Fruit fly (Drosophila melanogaster): ENCODE results near the gene CG3857.

CG3857 gene

dm6 chrX:1944245-1945114, 4.6 kb upstream of the CG3857 start (continued):
- TF ChIP-seq CG17612 (GFP tag; IDR thresholded peaks at IDR 0.05) = no peak
- TF ChIP-seq CG1024 (GFP tag; IDR thresholded peaks at IDR 0.05) = peak; percentile 42; the same call in 1 of the 2 replicates
- peak; percentile 9 for TF ChIP-seq cato (GFP tag; optimal IDR thresholded peaks at IDR 0.05; ENCODE audit: borderline replicate concordance)
- no peak for TF ChIP-seq usp (GFP tag; optimal IDR thresholded peaks at IDR 0.05)
- TF ChIP-seq chn (GFP tag; optimal IDR thresholded peaks at IDR 0.05) = peak; percentile 5
- no peak for TF ChIP-seq CG12236 (GFP tag; optimal IDR thresholded peaks at IDR 0.05)
- no peak for TF ChIP-seq grn (GFP tag; optimal IDR thresholded peaks at IDR 0.05)
- peak; percentile 26 for TF ChIP-seq tin (GFP tag; optimal IDR thresholded peaks at IDR 0.05)
- TF ChIP-seq Oli (tag; optimal IDR thresholded peaks at IDR 0.05) = peak; percentile 54
- no peak; the same call in 2 of the 3 replicates for TF ChIP-seq CG17361 (GFP tag; IDR thresholded peaks at IDR 0.05)
- TF ChIP-seq CG10462 (GFP tag; optimal IDR thresholded peaks at IDR 0.05) = no peak
- no peak for TF ChIP-seq CG6654 (GFP tag; optimal IDR thresholded peaks at IDR 0.05)
- TF ChIP-seq eve (GFP tag; optimal IDR thresholded peaks at IDR 0.05) = no peak
- peak; percentile 35; the same call in 1 of the 3 replicates for TF ChIP-seq CG11093 (GFP tag; IDR thresholded peaks at IDR 0.05)
- TF ChIP-seq gt (GFP tag; IDR thresholded peaks at IDR 0.05) = no peak
- peak; percentile 86 for TF ChIP-seq pros (GFP tag; optimal IDR thresholded peaks at IDR 0.05)
- TF ChIP-seq CG31365 (tag; optimal IDR thresholded peaks at IDR 0.05) = no peak
- no peak for TF ChIP-seq cas (GFP tag; IDR thresholded peaks at IDR 0.05)
- no peak for TF ChIP-seq Sry-β (GFP tag; optimal IDR thresholded peaks at IDR 0.05)
- TF ChIP-seq CG32772 (GFP tag; IDR thresholded peaks at IDR 0.05) = peak; percentile 45
- peak; percentile 31 for TF ChIP-seq CG12942 (GFP tag; optimal IDR thresholded peaks at IDR 0.05)
- TF ChIP-seq CG11247 (GFP tag; IDR thresholded peaks at IDR 0.05) = no peak
- TF ChIP-seq CG6683 (GFP tag; optimal IDR thresholded peaks at IDR 0.05) = no peak
- no peak for TF ChIP-seq CG11723 (GFP tag; optimal IDR thresholded peaks at IDR 0.05)
- TF ChIP-seq Bdp1 (GFP tag; optimal IDR thresholded peaks at IDR 0.05) = no peak
- peak; percentile 38 for TF ChIP-seq CG15269 (tag; optimal IDR thresholded peaks at IDR 0.05)
- no peak for TF ChIP-seq Asciz (GFP tag; optimal IDR thresholded peaks at IDR 0.05)
- no peak for TF ChIP-seq CG12659 (GFP tag; optimal IDR thresholded peaks at IDR 0.05)
- TF ChIP-seq gsb-n (tag; optimal IDR thresholded peaks at IDR 0.05) = peak; percentile 27
- no peak for TF ChIP-seq CG10565 (GFP tag; optimal IDR thresholded peaks at IDR 0.05)
- no peak for TF ChIP-seq CG2199 (GFP tag; IDR thresholded peaks at IDR 0.05)
- TF ChIP-seq tna (GFP tag; IDR thresholded peaks at IDR 0.05; ENCODE audit: partially characterized antibody) = no peak
- peak; percentile 36 for TF ChIP-seq jumu (GFP tag; optimal IDR thresholded peaks at IDR 0.05)
- TF ChIP-seq CG1233 (GFP tag; optimal IDR thresholded peaks at IDR 0.05) = no peak
- no peak for TF ChIP-seq sug (tag; optimal IDR thresholded peaks at IDR 0.05)
- TF ChIP-seq so (GFP tag; IDR thresholded peaks at IDR 0.05) = 0 out of 3 replicates have a peak, but pooled peaks have one; percentile 6
- peak in 1 of 2 experiments; percentile 68 for TF ChIP-seq dpn (GFP tag; optimal IDR thresholded peaks at IDR 0.05)
- TF ChIP-seq sima (GFP tag; optimal IDR thresholded peaks at IDR 0.05) = no peak
- TF ChIP-seq CG10274 (GFP tag; optimal IDR thresholded peaks at IDR 0.05) = no peak
- no peak for TF ChIP-seq ato (GFP tag; IDR thresholded peaks at IDR 0.05; ENCODE audit: partially characterized antibody)
- TF ChIP-seq rib (GFP tag; IDR thresholded peaks at IDR 0.05) = no peak
- no peak for TF ChIP-seq disco-r (GFP tag; optimal IDR thresholded peaks at IDR 0.05)
- TF ChIP-seq CG6689 (GFP tag; IDR thresholded peaks at IDR 0.05) = peak; percentile 52
- TF ChIP-seq CG2120 (GFP tag; optimal IDR thresholded peaks at IDR 0.05) = peak; percentile 41
- TF ChIP-seq Dp (GFP tag; optimal IDR thresholded peaks at IDR 0.05) = no peak
- no peak for TF ChIP-seq aop (GFP tag; IDR thresholded peaks at IDR 0.05)
- TF ChIP-seq org-1 (GFP tag; optimal IDR thresholded peaks at IDR 0.05) = peak; percentile 39
- TF ChIP-seq E2f1 (GFP tag; IDR thresholded peaks at IDR 0.05) = peak; percentile 14; the same call in 1 of the 2 replicates
- no peak for TF ChIP-seq onecut (GFP tag; IDR thresholded peaks at IDR 0.05)
- 0 out of 2 replicates have a peak, but pooled peaks have one; percentile 8 for TF ChIP-seq CG32767 (GFP tag; IDR thresholded peaks at IDR 0.05)

Measured in whole organism, embryonic.